Worm (Caenorhabditis elegans) whole organism, L3 larva: Measurements from ENCODE around the gene clc-9.
A peak's percentile ranks its signal among the peaks of the same experiment; 100 is the strongest.

Experiments
- R02D3.7 ChIP-seq: fragments of 150-350 bp; optimal IDR thresholded peaks from 2 replicates; lab custom pipeline; 2014; ENCODE audit warnings: missing biosample characterization, missing genetic modification characterization
- ZK546.5 ChIP-seq: sonication (generic microtip); optimal IDR thresholded peaks from 2 replicates; lab custom pipeline; 2017; ENCODE audit warnings: missing biosample characterization, missing genetic modification characterization
- ama-1 ChIP-seq: fragments of 150-350 bp; optimal IDR thresholded peaks from 2 replicates; lab custom pipeline; 2018
- ceh-16 ChIP-seq: sonication (generic microtip); optimal IDR thresholded peaks from 2 replicates; lab custom pipeline; 2017; ENCODE audit warnings: missing biosample characterization, missing genetic modification characterization
- ceh-28 ChIP-seq: fragments of 150-350 bp; optimal IDR thresholded peaks from 2 replicates; lab custom pipeline; 2014; ENCODE audit warnings: missing biosample characterization, missing genetic modification reagents, missing genetic modification characterization
- ceh-9 ChIP-seq: sonication (generic microtip); optimal IDR thresholded peaks from 2 replicates; lab custom pipeline; 2018; ENCODE audit warnings: missing biosample characterization, missing genetic modification characterization
- daf-12 ChIP-seq: fragments of 150-350 bp; optimal IDR thresholded peaks from 2 replicates; lab custom pipeline; 2014; ENCODE audit warnings: missing biosample characterization, missing genetic modification reagents, missing genetic modification characterization
- egl-27 ChIP-seq: sonication (generic microtip); optimal IDR thresholded peaks from 4 replicates; lab custom pipeline; 2017; ENCODE audit warnings: missing biosample characterization, missing genetic modification reagents, missing genetic modification characterization
- egl-5 ChIP-seq: fragments of 150-350 bp; optimal IDR thresholded peaks from 2 replicates; lab custom pipeline; 2017; ENCODE audit warnings: missing biosample characterization, missing genetic modification reagents, missing genetic modification characterization, inconsistent platforms
- elt-2 ChIP-seq: sonication (generic microtip); optimal IDR thresholded peaks from 2 replicates; lab custom pipeline; 2016; ENCODE audit warnings: missing genetic modification reagents, mild to moderate bottlenecking, missing genetic modification characterization, missing compliant biosample characterization
- elt-3 ChIP-seq, 3 experiments: fragments of 150-350 bp in 1 of 3; sonication (generic microtip) in 2 of 3; optimal IDR thresholded peaks; 2 replicates in 2 of 3; 4 replicates in 1 of 3; lab custom pipeline; 2014 to 2017; ENCODE audit warnings: missing biosample characterization in 3 of 3, missing genetic modification characterization in 3 of 3
- fkh-10 ChIP-seq: sonication (generic microtip); optimal IDR thresholded peaks from 2 replicates; lab custom pipeline; 2017; ENCODE audit warnings: missing biosample characterization, missing genetic modification reagents, missing genetic modification characterization
- fkh-2 ChIP-seq: fragments of 150-350 bp; optimal IDR thresholded peaks from 2 replicates; lab custom pipeline; 2014; ENCODE audit warnings: missing biosample characterization, missing genetic modification reagents, missing genetic modification characterization
- fos-1 ChIP-seq: fragments of 150-350 bp; optimal IDR thresholded peaks from 2 replicates; lab custom pipeline; 2014; ENCODE audit warnings: missing biosample characterization, missing genetic modification characterization
- hmg-11 ChIP-seq: sonication (generic microtip); optimal IDR thresholded peaks from 2 replicates; lab custom pipeline; 2016; ENCODE audit warnings: missing genetic modification characterization, missing compliant biosample characterization
- lin-15B ChIP-seq: fragments of 150-350 bp; optimal IDR thresholded peaks from 2 replicates; lab custom pipeline; 2014; ENCODE audit warnings: missing biosample characterization, missing genetic modification characterization
- lsy-12 ChIP-seq: sonication (generic microtip); optimal IDR thresholded peaks from 2 replicates; lab custom pipeline; 2016; ENCODE audit warnings: mild to moderate bottlenecking, missing genetic modification characterization, missing compliant biosample characterization
- mdl-1 ChIP-seq: fragments of 150-350 bp; optimal IDR thresholded peaks from 2 replicates; lab custom pipeline; 2014; ENCODE audit warnings: missing biosample characterization, missing genetic modification characterization
- nfya-1 ChIP-seq: sonication (generic microtip); optimal IDR thresholded peaks from 2 replicates; lab custom pipeline; 2017; ENCODE audit warnings: missing genetic modification characterization, mild to moderate bottlenecking, missing compliant biosample characterization, antibody characterized with exemption, moderate library complexity; ENCODE audit not compliant: insufficient read depth
- nhr-23 ChIP-seq: fragments of 150-350 bp; optimal IDR thresholded peaks from 2 replicates; lab custom pipeline; 2014; ENCODE audit warnings: missing biosample characterization, missing genetic modification reagents, missing genetic modification characterization
- nhr-237 ChIP-seq: fragments of 150-350 bp; optimal IDR thresholded peaks from 2 replicates; lab custom pipeline; 2014; ENCODE audit warnings: missing biosample characterization, missing genetic modification characterization
- nhr-25 ChIP-seq: sonication (generic microtip); optimal IDR thresholded peaks from 2 replicates; lab custom pipeline; 2017; ENCODE audit warnings: missing biosample characterization, missing genetic modification characterization
- nhr-28 ChIP-seq: fragments of 150-350 bp; optimal IDR thresholded peaks from 2 replicates; lab custom pipeline; 2014; ENCODE audit warnings: missing biosample characterization, missing genetic modification characterization
- nhr-43 ChIP-seq: sonication (generic microtip); optimal IDR thresholded peaks from 2 replicates; lab custom pipeline; 2016; ENCODE audit warnings: mild to moderate bottlenecking, missing genetic modification characterization, missing compliant biosample characterization; ENCODE audit not compliant: poor library complexity, severe bottlenecking
- nhr-76 ChIP-seq: fragments of 150-350 bp; sonication (generic microtip); optimal IDR thresholded peaks from 5 replicates; lab custom pipeline; 2014; ENCODE audit warnings: missing biosample characterization, missing genetic modification characterization
- nhr-77 ChIP-seq: fragments of 150-350 bp; optimal IDR thresholded peaks from 2 replicates; lab custom pipeline; 2014; ENCODE audit warnings: missing biosample characterization, missing genetic modification characterization
- pha-4 ChIP-seq: fragments of 150-350 bp; optimal IDR thresholded peaks from 2 replicates; lab custom pipeline; 2014; ENCODE audit warnings: missing biosample characterization, missing genetic modification reagents, missing genetic modification characterization
- pqm-1 ChIP-seq: fragments of 150-350 bp; optimal IDR thresholded peaks from 2 replicates; lab custom pipeline; 2017; ENCODE audit warnings: missing biosample characterization, missing genetic modification characterization, inconsistent platforms
- sea-2 ChIP-seq: fragments of 150-350 bp; sonication (generic microtip); optimal IDR thresholded peaks from 4 replicates; lab custom pipeline; 2014; ENCODE audit warnings: missing biosample characterization, missing genetic modification reagents, missing genetic modification characterization
- skn-1 ChIP-seq: fragments of 150-350 bp; optimal IDR thresholded peaks from 2 replicates; lab custom pipeline; 2014; ENCODE audit warnings: missing biosample characterization, missing genetic modification characterization
- snpc-4 ChIP-seq: fragments of 150-350 bp; optimal IDR thresholded peaks from 2 replicates; lab custom pipeline; 2014; ENCODE audit warnings: missing biosample characterization, missing genetic modification characterization
- tbx-2 ChIP-seq: sonication (generic microtip); optimal IDR thresholded peaks from 2 replicates; lab custom pipeline; 2016; ENCODE audit warnings: mild to moderate bottlenecking, missing genetic modification characterization, missing compliant biosample characterization
- unc-39 ChIP-seq: sonication (generic microtip); optimal IDR thresholded peaks from 4 replicates; lab custom pipeline; 2017; ENCODE audit warnings: missing biosample characterization, missing genetic modification characterization
- unc-62 ChIP-seq: fragments of 150-350 bp; sonication (generic microtip); optimal IDR thresholded peaks from 4 replicates; lab custom pipeline; 2014; ENCODE audit warnings: missing biosample characterization, missing genetic modification reagents, missing genetic modification characterization
- zag-1 ChIP-seq: fragments of 150-350 bp; optimal IDR thresholded peaks from 2 replicates; lab custom pipeline; 2014; ENCODE audit warnings: missing biosample characterization, missing genetic modification characterization
- ztf-11 ChIP-seq: fragments of 150-350 bp; optimal IDR thresholded peaks from 2 replicates; lab custom pipeline; 2014; ENCODE audit warnings: missing biosample characterization, missing genetic modification characterization
- ztf-4 ChIP-seq: fragments of 150-350 bp; optimal IDR thresholded peaks from 2 replicates; lab custom pipeline; 2014; ENCODE audit warnings: missing biosample characterization, missing genetic modification characterization

clc-9 gene

ce11 chrIV:11082789-11083235 lies 29.9 kb upstream of the clc-9 start (continued):
- TF ChIP-seq skn-1 (peak; percentile 80), nhr-23 (tag; lab: Kevin White, UChicago) (peak; percentile 92), nhr-76 (peak; percentile 54), nhr-28 (tag; lab: Kevin White, UChicago) (no peak), elt-2 (peak; percentile 80), ZK546.5 (tag; lab: Kevin White, UChicago) (peak; percentile 16), fos-1 (tag; lab: Kevin White, UChicago) (no peak), ceh-9 (tag; lab: Kevin White, UChicago) (no peak), nhr-237 (tag; lab: Kevin White, UChicago) (no peak), nhr-43 (tag; lab: Kevin White, UChicago) (peak; percentile 86), ama-1 (lab: Kevin White, UChicago) (peak; percentile 89), egl-5 (tag; lab: Kevin White, UChicago) (peak; percentile 96), ztf-4 (tag; lab: Kevin White, UChicago) (peak; percentile 20), pqm-1 (tag; lab: Kevin White, UChicago) (peak; percentile 41)

- TF ChIP-seq pqm-1 (tag; lab: Kevin White, UChicago) (no peak), daf-12 (tag; lab: Kevin White, UChicago) (no peak), lsy-12 (tag; lab: Kevin White, UChicago) (no peak), nhr-77 (tag; lab: Kevin White, UChicago) (no peak), egl-27 (tag; lab: Kevin White, UChicago) (no peak), elt-3 (tag; optimal IDR thresholded peaks at IDR 0.05; lab: Kevin White, UChicago) (no peak), egl-5 (tag; lab: Kevin White, UChicago) (no peak), hmg-11 (no peak), ztf-4 (tag; lab: Kevin White, UChicago) (no peak), mdl-1 (no peak), lin-15B (tag; lab: Kevin White, UChicago) (no peak)
Observed at ce11 chrIV:11083609-11084008, 29.1 kb upstream of the clc-9 start, which contains the start of gene klc-1. Gene klc-1, plus strand, starts transcription at chrIV:11083735.

ce11 chrIV:11089527-11089926 lies 23.2 kb upstream of the clc-9 start, which contains the start of gene M7.7:
Gene M7.7, plus strand, starts transcription at chrIV:11089827.
- TF ChIP-seq nfya-1: no peak
- no peak for TF ChIP-seq ztf-11 (tag; lab: Kevin White, UChicago)
- no peak for TF ChIP-seq fos-1 (tag; lab: Kevin White, UChicago)
- TF ChIP-seq ceh-16 (tag; lab: Kevin White, UChicago): no peak
- no peak for TF ChIP-seq unc-39 (tag; lab: Kevin White, UChicago)
- TF ChIP-seq tbx-2 (tag; lab: Kevin White, UChicago): no peak
- no peak for TF ChIP-seq daf-12 (tag; lab: Kevin White, UChicago)
- no peak for TF ChIP-seq pha-4
- no peak for TF ChIP-seq fkh-2 (tag; lab: Kevin White, UChicago)
- TF ChIP-seq skn-1: no peak
- no peak for TF ChIP-seq fkh-10 (GFP tag; lab: Kevin White, UChicago)
- no peak for TF ChIP-seq egl-5 (tag; lab: Kevin White, UChicago)
- no peak for TF ChIP-seq nhr-25 (tag; lab: Kevin White, UChicago)
- no peak for TF ChIP-seq nhr-23 (tag; lab: Kevin White, UChicago)
- no peak for TF ChIP-seq snpc-4
- TF ChIP-seq lsy-12 (tag; lab: Kevin White, UChicago): no peak

ce11 chrIV:11092502-11093080 lies 20.1 kb upstream of the clc-9 start, which contains the start of gene bcc-1:
Gene bcc-1, minus strand, starts transcription at chrIV:11092552.
- TF ChIP-seq nhr-23 (tag; lab: Kevin White, UChicago) (peak; percentile 88), nhr-43 (tag; lab: Kevin White, UChicago) (peak; percentile 0), nhr-237 (tag; lab: Kevin White, UChicago) (no peak), pha-4 (no peak), elt-2 (no peak), ceh-16 (tag; lab: Kevin White, UChicago) (no peak), sea-2 (GFP tag; lab: Kevin White, UChicago) (no peak), egl-27 (tag; lab: Kevin White, UChicago) (peak; percentile 1), unc-39 (tag; lab: Kevin White, UChicago) (no peak), elt-3 (tag; optimal IDR thresholded peaks at IDR 0.05; lab: Kevin White, UChicago) (peak in 1 of 3 experiments; percentile 57), ztf-11 (tag; lab: Kevin White, UChicago) (no peak), zag-1 (tag; lab: Kevin White, UChicago) (no peak), fkh-2 (tag; lab: Kevin White, UChicago) (no peak), R02D3.7 (tag; lab: Kevin White, UChicago) (no peak), nfya-1 (no peak), ceh-9 (tag; lab: Kevin White, UChicago) (no peak), ceh-28 (peak; percentile 19), unc-62 (GFP tag; lab: Kevin White, UChicago) (peak; percentile 69), nhr-28 (tag; lab: Kevin White, UChicago) (no peak)
